Worm (Caenorhabditis elegans) whole organism, L4/young adult: ENCODE measurements around the gene ZK813.1.

Experiments used
- W03F9.2 ChIP-seq: fragments of 150-350 bp; optimal IDR thresholded peaks from 2 replicates; lab custom pipeline; 2014; ENCODE audit warnings: missing biosample characterization, missing genetic modification characterization
- dao-5 ChIP-seq: sonication (generic microtip); optimal IDR thresholded peaks from 2 replicates; lab custom pipeline; 2016; ENCODE audit warnings: missing genotype, missing genetic modification characterization, moderate library complexity, missing compliant biosample characterization
- him-1 ChIP-seq: sonication (generic microtip); optimal IDR thresholded peaks from 2 replicates; lab custom pipeline; 2016; ENCODE audit warnings: missing genotype, missing genetic modification reagents, missing genetic modification characterization, missing compliant biosample characterization

ZK813.1 gene

ce11 chrX:3430020-3430419, 16.1 kb upstream of the ZK813.1 start, which contains the start of gene ZK813.4:
Gene ZK813.4, minus strand, starts transcription at chrX:3430120.
- TF ChIP-seq W03F9.2 (no peak), dao-5 (tag; lab: Kevin White, UChicago) (no peak)

ce11 chrX:3439823-3440222, 6.3 kb upstream of the ZK813.1 start:
- TF ChIP-seq him-1 (tag; lab: Kevin White, UChicago) (no peak), W03F9.2 (no peak), dao-5 (tag; lab: Kevin White, UChicago) (no peak)

ce11 chrX:3440308-3440707, 5.8 kb upstream of the ZK813.1 start:
- TF ChIP-seq him-1 (tag; lab: Kevin White, UChicago) = no peak
- no peak for TF ChIP-seq W03F9.2
- no peak for TF ChIP-seq dao-5 (tag; lab: Kevin White, UChicago)

ce11 chrX:3441539-3441938, 4.6 kb upstream of the ZK813.1 start, which contains the start of gene ZK813.3:
Gene ZK813.3, plus strand, starts transcription at chrX:3441839.
- TF ChIP-seq him-1 (tag; lab: Kevin White, UChicago) (no peak), W03F9.2 (no peak), dao-5 (tag; lab: Kevin White, UChicago) (no peak)

- TF ChIP-seq him-1 (tag; lab: Kevin White, UChicago) = no peak
- TF ChIP-seq dao-5 (tag; lab: Kevin White, UChicago) = no peak
- TF ChIP-seq W03F9.2 = no peak
Observed at ce11 chrX:3443526-3443925, 2.6 kb upstream of the ZK813.1 start, which contains the start of gene ZK813.2. Gene ZK813.2, plus strand, starts transcription at chrX:3443826.

ce11 chrX:3444514-3444913, 1.6 kb upstream of the ZK813.1 start, which contains the start of gene ZK813.7:
Gene ZK813.7, plus strand, starts transcription at chrX:3444814.
- TF ChIP-seq dao-5 (tag; lab: Kevin White, UChicago) (no peak), him-1 (tag; lab: Kevin White, UChicago) (no peak), W03F9.2 (no peak)

- TF ChIP-seq him-1 (tag; lab: Kevin White, UChicago) (no peak), dao-5 (tag; lab: Kevin White, UChicago) (no peak), W03F9.2 (no peak)
Observed at ce11 chrX:3451122-3451521, 5.0 kb downstream of the ZK813.1 start, which contains the start of gene ZK813.5. Gene ZK813.5, minus strand, starts transcription at chrX:3451222.

ce11 chrX:3453870-3454269, 7.8 kb downstream of the ZK813.1 start:
- TF ChIP-seq dao-5 (tag; lab: Kevin White, UChicago) (no peak), him-1 (tag; lab: Kevin White, UChicago) (no peak), W03F9.2 (no peak)

ce11 chrX:3455561-3455960, 9.4 kb downstream of the ZK813.1 start:
- no peak for TF ChIP-seq W03F9.2
- no peak for TF ChIP-seq him-1 (tag; lab: Kevin White, UChicago)
- no peak for TF ChIP-seq dao-5 (tag; lab: Kevin White, UChicago)

ce11 chrX:3462086-3462485, 16.0 kb downstream of the ZK813.1 start:
- TF ChIP-seq him-1 (tag; lab: Kevin White, UChicago) = no peak
- no peak for TF ChIP-seq dao-5 (tag; lab: Kevin White, UChicago)
- TF ChIP-seq W03F9.2 = no peak

ce11 chrX:3463875-3464274, 17.8 kb downstream of the ZK813.1 start:
- TF ChIP-seq him-1 (tag; lab: Kevin White, UChicago) (no peak), dao-5 (tag; lab: Kevin White, UChicago) (no peak), W03F9.2 (no peak)

ce11 chrX:3464309-3465038, 18.4 kb downstream of the ZK813.1 start:
- TF ChIP-seq W03F9.2 = no peak
- no peak for TF ChIP-seq dao-5 (tag; lab: Kevin White, UChicago)
- no peak for TF ChIP-seq him-1 (tag; lab: Kevin White, UChicago)

ce11 chrX:3465785-3466184, 19.7 kb downstream of the ZK813.1 start, which contains the start of the genes ZK377.15 and sax-3:
Gene ZK377.15, minus strand, starts transcription at chrX:3465885.
Gene sax-3, minus strand, starts transcription at chrX:3465927.
- TF ChIP-seq dao-5 (tag; lab: Kevin White, UChicago) (no peak), him-1 (tag; lab: Kevin White, UChicago) (no peak), W03F9.2 (no peak)

ce11 chrX:3467004-3467761, 21.1 kb downstream of the ZK813.1 start:
- TF ChIP-seq him-1 (tag; lab: Kevin White, UChicago) (no peak), dao-5 (tag; lab: Kevin White, UChicago) (no peak), W03F9.2 (no peak)
